Fruit fly (Drosophila melanogaster): ENCODE measurements around the gene PGAP1.

- TF ChIP-seq CTCF (optimal IDR thresholded peaks at IDR 0.05) = no peak
- TF ChIP-seq CG8478 (optimal IDR thresholded peaks at IDR 0.05) = no peak
These were observed 7.3 kb upstream of the PGAP1 start for dm6 chrX:5696436-5697022.
